Worm (Caenorhabditis elegans) whole organism, L2 larva: ENCODE results near the gene K02F3.12.

Source experiments
- ZK546.5 ChIP-seq: sonication (generic microtip); optimal IDR thresholded peaks from 2 replicates; lab custom pipeline; 2017; ENCODE audit warnings: missing biosample characterization, missing genetic modification characterization
- ceh-16 ChIP-seq: fragments of 150-350 bp; optimal IDR thresholded peaks from 2 replicates; lab custom pipeline; 2014; ENCODE audit warnings: missing biosample characterization, missing genetic modification characterization
- ceh-82 ChIP-seq: fragments of 150-350 bp; optimal IDR thresholded peaks from 2 replicates; lab custom pipeline; 2014; ENCODE audit warnings: missing biosample characterization, missing genetic modification characterization
- lin-13 ChIP-seq: fragments of 150-350 bp; optimal IDR thresholded peaks from 2 replicates; lab custom pipeline; 2014; ENCODE audit warnings: missing biosample characterization, missing genetic modification reagents, missing genetic modification characterization
- lin-39 ChIP-seq: fragments of 150-350 bp; optimal IDR thresholded peaks from 2 replicates; lab custom pipeline; 2014; ENCODE audit warnings: missing biosample characterization, missing genetic modification reagents, missing genetic modification characterization
- mdl-1 ChIP-seq, 2 experiments: fragments of 150-350 bp in 1 of 2; sonication (generic microtip) in 1 of 2; optimal IDR thresholded peaks; 2 replicates each; lab custom pipeline; 2017; ENCODE audit warnings: missing biosample characterization in 2 of 2, missing genetic modification characterization in 2 of 2
- nhr-77 ChIP-seq: fragments of 150-350 bp; optimal IDR thresholded peaks from 2 replicates; lab custom pipeline; 2014; ENCODE audit warnings: missing biosample characterization, missing genetic modification characterization
- unc-62 ChIP-seq: fragments of 150-350 bp; optimal IDR thresholded peaks from 2 replicates; lab custom pipeline; 2014; ENCODE audit warnings: missing biosample characterization, missing genetic modification reagents, missing genetic modification characterization
- ztf-11 ChIP-seq: sonication (generic microtip); optimal IDR thresholded peaks from 2 replicates; lab custom pipeline; 2017; ENCODE audit warnings: missing biosample characterization, missing genetic modification characterization
- ztf-4 ChIP-seq: fragments of 150-350 bp; optimal IDR thresholded peaks from 2 replicates; lab custom pipeline; 2014; ENCODE audit warnings: missing biosample characterization, missing genetic modification characterization

ce11 chrIII:881460-881859, 25.1 kb downstream of the K02F3.12 start:
- TF ChIP-seq ztf-4 (tag; lab: Kevin White, UChicago): no peak
- no peak for TF ChIP-seq ceh-16 (tag; lab: Kevin White, UChicago)
- no peak for TF ChIP-seq lin-13 (GFP tag; lab: Kevin White, UChicago)
- TF ChIP-seq mdl-1 (tag; optimal IDR thresholded peaks at IDR 0.05; lab: Kevin White, UChicago): no peak
- no peak for TF ChIP-seq unc-62 (GFP tag; lab: Kevin White, UChicago)
- TF ChIP-seq ceh-82 (tag; lab: Kevin White, UChicago): no peak
- TF ChIP-seq ztf-11 (tag; lab: Kevin White, UChicago): no peak
- no peak for TF ChIP-seq ZK546.5 (tag; lab: Kevin White, UChicago)
- TF ChIP-seq lin-39: no peak
- no peak for TF ChIP-seq nhr-77 (tag; lab: Kevin White, UChicago)
